Worm (Caenorhabditis elegans) whole organism, late embryonic: ENCODE data around the gene K06A4.10.

Source experiments
- C38D4.7 ChIP-seq: fragments of 200-800 bp; sonication (Bioruptor generic); optimal IDR thresholded peaks from 2 replicates; lab custom pipeline; 2018; ENCODE audit warnings: mild to moderate bottlenecking, missing genetic modification characterization, moderate library complexity, missing compliant biosample characterization
- F13H6.1 ChIP-seq: sonication (generic microtip); optimal IDR thresholded peaks from 2 replicates; lab custom pipeline; 2016; ENCODE audit warnings: missing genetic modification characterization, missing compliant biosample characterization
- K02D7.2 ChIP-seq: sonication (generic microtip); optimal IDR thresholded peaks from 2 replicates; lab custom pipeline; 2017; ENCODE audit warnings: mild to moderate bottlenecking, missing genetic modification characterization, missing compliant biosample characterization
- K09A11.1 ChIP-seq: sonication (generic microtip); optimal IDR thresholded peaks from 2 replicates; lab custom pipeline; 2017; ENCODE audit warnings: antibody characterized with exemption, mild to moderate bottlenecking, missing genetic modification characterization, missing compliant biosample characterization; ENCODE audit not compliant: insufficient read depth
- Y22D7AL.16 ChIP-seq: sonication (generic microtip); optimal IDR thresholded peaks from 2 replicates; lab custom pipeline; 2016; ENCODE audit warnings: missing genetic modification characterization, missing compliant biosample characterization
- ceh-2 ChIP-seq: sonication (generic microtip); optimal IDR thresholded peaks from 2 replicates; lab custom pipeline; 2016; ENCODE audit warnings: missing genotype, missing genetic modification characterization, missing compliant biosample characterization
- ceh-31 ChIP-seq: sonication (generic microtip); optimal IDR thresholded peaks from 2 replicates; lab custom pipeline; 2016; ENCODE audit warnings: missing genetic modification characterization, missing compliant biosample characterization
- ceh-48 ChIP-seq: sonication (generic microtip); optimal IDR thresholded peaks from 2 replicates; lab custom pipeline; 2016; ENCODE audit warnings: missing genetic modification characterization, inconsistent platforms, missing compliant biosample characterization
- ceh-6 ChIP-seq: fragments of 200-800 bp; sonication (Bioruptor generic); optimal IDR thresholded peaks from 2 replicates; lab custom pipeline; 2018; ENCODE audit warnings: mild to moderate bottlenecking, missing genetic modification characterization, missing compliant biosample characterization
- ceh-9 ChIP-seq: sonication (generic microtip); optimal IDR thresholded peaks from 2 replicates; lab custom pipeline; 2016; ENCODE audit warnings: mild to moderate bottlenecking, missing genetic modification characterization, inconsistent platforms, missing compliant biosample characterization
- dmd-4 ChIP-seq: sonication (generic microtip); optimal IDR thresholded peaks from 2 replicates; lab custom pipeline; 2016; ENCODE audit warnings: borderline replicate concordance, missing genetic modification characterization, missing compliant biosample characterization
- elt-4 ChIP-seq: sonication (generic microtip); optimal IDR thresholded peaks from 2 replicates; lab custom pipeline; 2016; ENCODE audit warnings: missing genetic modification characterization, missing compliant biosample characterization
- fkh-10 ChIP-seq: fragments of 150-350 bp; optimal IDR thresholded peaks from 2 replicates; lab custom pipeline; 2014; ENCODE audit warnings: missing biosample characterization, missing genetic modification reagents, missing genetic modification characterization
- fkh-6 ChIP-seq: sonication (generic microtip); optimal IDR thresholded peaks from 2 replicates; lab custom pipeline; 2016; ENCODE audit warnings: missing genetic modification characterization, missing compliant biosample characterization
- gmeb-2 ChIP-seq: sonication (generic microtip); optimal IDR thresholded peaks from 2 replicates; lab custom pipeline; 2016; ENCODE audit warnings: missing genetic modification characterization, inconsistent platforms, missing compliant biosample characterization
- hlh-15 ChIP-seq: sonication (generic microtip); optimal IDR thresholded peaks from 2 replicates; lab custom pipeline; 2016; ENCODE audit warnings: missing genetic modification characterization, missing compliant biosample characterization
- hlh-30 ChIP-seq: sonication (generic microtip); optimal IDR thresholded peaks from 2 replicates; lab custom pipeline; 2017; ENCODE audit warnings: antibody characterized with exemption, missing genetic modification characterization, missing compliant biosample characterization; ENCODE audit not compliant: insufficient read depth
- lin-11 ChIP-seq: fragments of 200-800 bp; sonication (Bioruptor generic); optimal IDR thresholded peaks from 2 replicates; lab custom pipeline; 2018; ENCODE audit warnings: mild to moderate bottlenecking, missing genetic modification characterization, missing compliant biosample characterization
- madf-2 ChIP-seq: sonication (generic microtip); optimal IDR thresholded peaks from 2 replicates; lab custom pipeline; 2017; ENCODE audit warnings: missing genetic modification characterization, missing compliant biosample characterization
- mec-3 ChIP-seq: sonication (generic microtip); optimal IDR thresholded peaks from 2 replicates; lab custom pipeline; 2016; ENCODE audit warnings: borderline replicate concordance, missing genetic modification characterization, missing compliant biosample characterization
- nfya-1 ChIP-seq: sonication (generic microtip); optimal IDR thresholded peaks from 2 replicates; lab custom pipeline; 2017; ENCODE audit warnings: missing genetic modification characterization, mild to moderate bottlenecking, missing compliant biosample characterization, antibody characterized with exemption, moderate library complexity
- nhr-232 ChIP-seq: sonication (generic microtip); optimal IDR thresholded peaks from 2 replicates; lab custom pipeline; 2016; ENCODE audit warnings: missing genetic modification characterization, missing compliant biosample characterization
- npax-4 ChIP-seq: sonication (generic microtip); optimal IDR thresholded peaks from 2 replicates; lab custom pipeline; 2016; ENCODE audit warnings: missing genetic modification characterization, missing compliant biosample characterization
- pat-9 ChIP-seq: fragments of 200-800 bp; sonication (Bioruptor generic); optimal IDR thresholded peaks from 2 replicates; lab custom pipeline; 2018; ENCODE audit warnings: mild to moderate bottlenecking, missing genetic modification characterization, moderate library complexity, missing compliant biosample characterization
- pax-1 ChIP-seq: fragments of 150-350 bp; optimal IDR thresholded peaks from 2 replicates; lab custom pipeline; 2014; ENCODE audit warnings: missing biosample characterization, missing genetic modification characterization
- pha-2 ChIP-seq: sonication (generic microtip); optimal IDR thresholded peaks from 2 replicates; lab custom pipeline; 2017; ENCODE audit warnings: mild to moderate bottlenecking, missing genetic modification characterization, missing compliant biosample characterization
- pha-4 ChIP-seq: fragments of 150-350 bp; optimal IDR thresholded peaks from 2 replicates; lab custom pipeline; 2018; ENCODE audit warnings: missing biosample characterization, missing genetic modification reagents, missing genetic modification characterization
- ref-2 ChIP-seq: sonication (generic microtip); optimal IDR thresholded peaks from 2 replicates; lab custom pipeline; 2016; ENCODE audit warnings: missing genetic modification characterization, missing compliant biosample characterization
- rnt-1 ChIP-seq: sonication (generic microtip); optimal IDR thresholded peaks from 2 replicates; lab custom pipeline; 2016; ENCODE audit warnings: missing genetic modification characterization, missing compliant biosample characterization
- sox-2 ChIP-seq: fragments of 200-800 bp; sonication (Bioruptor generic); IDR thresholded peaks from 2 replicates; pipeline ENCODE4 v1.3.6; 2022; ENCODE audit warnings: missing genetic modification reagents, missing genetic modification characterization, missing compliant biosample characterization
- sox-4 ChIP-seq: sonication (generic microtip); optimal IDR thresholded peaks from 2 replicates; lab custom pipeline; 2017; ENCODE audit warnings: mild to moderate bottlenecking, missing genetic modification characterization, inconsistent platforms, missing compliant biosample characterization
- tbx-7 ChIP-seq: sonication (generic microtip); optimal IDR thresholded peaks from 2 replicates; lab custom pipeline; 2016; ENCODE audit warnings: missing genotype, missing genetic modification characterization, missing compliant biosample characterization
- ttx-3 ChIP-seq: sonication (generic microtip); optimal IDR thresholded peaks from 2 replicates; lab custom pipeline; 2016; ENCODE audit warnings: missing genetic modification reagents, missing genetic modification characterization, missing compliant biosample characterization
- unc-55 ChIP-seq: sonication (generic microtip); optimal IDR thresholded peaks from 2 replicates; lab custom pipeline; 2017; ENCODE audit warnings: missing biosample characterization, missing genetic modification reagents, missing genetic modification characterization
- zip-5 ChIP-seq: sonication (generic microtip); optimal IDR thresholded peaks from 2 replicates; lab custom pipeline; 2016; ENCODE audit warnings: missing genetic modification characterization, missing compliant biosample characterization
- ztf-16 ChIP-seq: sonication (generic microtip); optimal IDR thresholded peaks from 2 replicates; lab custom pipeline; 2017; ENCODE audit warnings: missing genetic modification characterization, missing compliant biosample characterization

The K06A4.10 gene

DNA sequence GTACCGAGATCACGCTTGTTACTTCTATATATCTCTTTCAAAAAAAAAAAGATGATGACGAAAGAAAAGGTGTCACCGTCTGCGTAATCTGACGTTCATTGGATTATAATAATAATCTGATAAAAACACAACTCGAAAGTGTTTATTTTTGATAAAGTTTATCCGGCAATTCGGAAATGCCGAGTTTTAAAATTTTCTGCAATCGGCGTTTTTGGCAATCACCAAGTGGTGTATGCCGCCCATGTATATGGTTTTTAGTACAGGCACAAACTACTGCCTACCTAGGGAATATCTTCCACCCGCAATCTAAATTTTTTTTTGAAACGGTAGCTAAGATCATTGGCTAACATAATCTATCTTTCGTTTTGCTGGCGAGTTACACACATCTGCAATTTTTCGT is 15.7 kb downstream of the K06A4.10 start:
- TF ChIP-seq pha-2 (tag; lab: Kevin White, UChicago) (no peak), nhr-232 (tag; lab: Kevin White, UChicago) (no peak)

DNA sequence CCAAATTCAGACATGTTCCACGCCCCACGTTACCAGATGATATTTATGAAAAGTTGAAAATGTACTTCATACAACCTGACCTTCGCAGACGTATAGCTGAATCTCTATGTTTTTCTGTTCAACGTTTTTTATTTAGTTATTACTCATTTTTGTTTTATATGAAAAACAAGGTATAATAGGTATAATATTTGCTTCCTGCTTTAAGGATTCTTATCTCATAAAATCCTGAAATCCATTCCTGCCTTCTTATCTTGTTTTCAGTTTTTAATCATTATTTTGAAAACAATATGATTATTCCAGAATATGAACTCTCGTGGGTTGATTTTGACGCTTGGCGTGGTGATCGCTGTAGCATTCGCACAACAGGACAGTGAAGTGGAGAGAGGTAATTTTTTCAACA is 17.9 kb downstream of the K06A4.10 start, which contains the start of gene flp-6:
TSS of gene flp-6 (plus strand) at position 301 of the 400 bp plus-strand sequence.
- no peak for TF ChIP-seq K02D7.2
- TF ChIP-seq gmeb-2: no peak
- no peak for TF ChIP-seq tbx-7 (tag; lab: Kevin White, UChicago)
- TF ChIP-seq ceh-48 (tag; lab: Kevin White, UChicago): no peak
- TF ChIP-seq zip-5 (tag; lab: Kevin White, UChicago): no peak

DNA sequence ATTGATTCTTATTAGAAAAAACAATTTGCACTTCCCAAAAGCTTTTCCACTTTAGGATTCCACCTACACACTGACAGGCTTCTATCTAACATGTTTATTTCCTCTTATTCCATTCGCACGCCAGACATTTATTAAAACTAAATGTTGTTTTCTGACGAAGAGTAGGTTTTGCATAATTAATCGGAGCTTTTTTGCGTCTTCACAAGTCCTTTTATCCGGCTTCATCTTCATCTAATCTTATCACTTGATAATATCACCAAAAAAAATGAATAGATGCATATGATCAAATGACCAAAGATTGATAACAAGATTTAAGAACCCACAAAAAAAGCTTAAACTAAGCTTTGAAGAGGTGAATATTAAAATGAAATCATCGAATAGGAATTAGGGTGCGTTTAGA is 24.1 kb downstream of the K06A4.10 start:
- TF ChIP-seq madf-2 (tag; lab: Kevin White, UChicago) (no peak), elt-4 (tag; lab: Kevin White, UChicago) (no peak), sox-4 (tag; lab: Kevin White, UChicago) (no peak), ttx-3 (tag; lab: Kevin White, UChicago) (no peak), pha-2 (tag; lab: Kevin White, UChicago) (no peak), npax-4 (tag; lab: Kevin White, UChicago) (no peak), K09A11.1 (tag; lab: Kevin White, UChicago) (no peak), ceh-31 (tag; lab: Kevin White, UChicago) (no peak), ref-2 (tag; lab: Kevin White, UChicago) (no peak), unc-55 (GFP tag; lab: Kevin White, UChicago) (no peak), sox-2 (GFP tag; lab: Robert Waterston, UW) (no peak), zip-5 (tag; lab: Kevin White, UChicago) (no peak), lin-11 (tag; lab: Kevin White, UChicago) (no peak), fkh-6 (tag; lab: Kevin White, UChicago) (no peak), pat-9 (tag; lab: Kevin White, UChicago) (no peak), hlh-30 (tag; lab: Kevin White, UChicago) (no peak), dmd-4 (tag; lab: Kevin White, UChicago) (no peak)

DNA sequence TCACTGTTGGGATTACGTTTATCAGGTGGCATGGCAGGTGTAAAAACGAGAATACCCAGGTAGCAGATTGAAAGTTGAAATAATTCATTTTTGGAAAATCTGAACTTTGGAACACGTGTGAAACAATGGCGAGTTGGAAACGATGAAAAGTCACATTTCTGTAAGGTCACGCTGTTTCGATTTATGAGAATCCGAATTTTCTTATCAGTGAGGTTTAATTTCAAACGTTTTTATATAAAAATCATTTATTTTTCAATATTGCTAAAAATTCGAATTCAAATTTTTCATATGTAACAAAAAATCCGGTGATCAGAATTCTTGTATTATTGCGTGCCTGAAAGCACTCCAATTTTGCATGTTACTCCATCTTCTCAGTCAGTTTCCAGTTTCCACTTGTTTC is 27.0 kb downstream of the K06A4.10 start, which contains the start of gene F07D3.3:
TSS of gene F07D3.3 (minus strand) at position 101 of the 400 bp plus-strand sequence.
- TF ChIP-seq ceh-9 (tag; lab: Kevin White, UChicago) (no peak), nfya-1 (tag; lab: Kevin White, UChicago) (no peak), tbx-7 (tag; lab: Kevin White, UChicago) (no peak), rnt-1 (tag; lab: Kevin White, UChicago) (no peak), pha-4 (tag; lab: Kevin White, UChicago) (no peak), ztf-16 (no peak), dmd-4 (tag; lab: Kevin White, UChicago) (no peak), fkh-10 (GFP tag; lab: Kevin White, UChicago) (no peak), ceh-6 (GFP tag; lab: Kevin White, UChicago) (no peak), F13H6.1 (tag; lab: Kevin White, UChicago) (no peak), ttx-3 (tag; lab: Kevin White, UChicago) (no peak), mec-3 (no peak), ceh-2 (tag; lab: Kevin White, UChicago) (no peak), C38D4.7 (GFP tag; lab: Kevin White, UChicago) (no peak), pax-1 (tag; lab: Kevin White, UChicago) (no peak), zip-5 (tag; lab: Kevin White, UChicago) (no peak), K02D7.2 (no peak), Y22D7AL.16 (tag; lab: Kevin White, UChicago) (no peak), hlh-15 (tag; lab: Kevin White, UChicago) (no peak)
